Worm (Caenorhabditis elegans) whole organism, L4/young adult: Measurements from ENCODE around the gene F10E9.4.
A peak's percentile ranks its signal among the peaks of the same experiment; 100 is the strongest.
"Not testable (repeated sequence)": the region's sequence is repeated elsewhere in the genome, so short reads cannot be mapped to it uniquely, and the experiment has no call there.

Experiments
- W03F9.2 ChIP-seq: fragments of 150-350 bp; optimal IDR thresholded peaks from 2 replicates; lab custom pipeline; 2014; ENCODE audit warnings: missing biosample characterization, missing genetic modification characterization
- dao-5 ChIP-seq: sonication (generic microtip); optimal IDR thresholded peaks from 2 replicates; lab custom pipeline; 2016; ENCODE audit warnings: missing genotype, missing genetic modification characterization, moderate library complexity, missing compliant biosample characterization
- him-1 ChIP-seq: sonication (generic microtip); optimal IDR thresholded peaks from 2 replicates; lab custom pipeline; 2016; ENCODE audit warnings: missing genotype, missing genetic modification reagents, missing genetic modification characterization, missing compliant biosample characterization

Gene F10E9.4

DNA sequence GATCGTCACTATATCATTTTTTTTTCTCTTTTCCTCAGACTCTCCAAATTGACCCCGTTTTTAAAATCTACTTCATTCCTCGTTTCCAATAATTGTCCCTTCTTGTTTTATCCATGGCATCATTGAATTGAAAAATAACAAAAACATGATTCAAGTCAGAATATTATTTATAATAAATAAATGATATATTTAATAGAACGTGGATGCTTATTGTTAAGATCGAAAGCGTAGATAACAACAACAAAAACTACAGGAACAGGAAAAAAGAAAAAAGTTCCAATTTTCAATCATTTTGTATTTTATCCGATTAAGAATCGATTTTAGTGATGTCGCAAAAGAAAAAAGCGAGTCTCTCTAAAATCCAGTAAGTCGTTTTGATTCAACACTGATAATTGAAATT is 4.1 kb downstream of the F10E9.4 start, which contains the start of gene F10E9.2:
Gene F10E9.2, plus strand, starts transcription at position 301 of the 400 bp plus-strand sequence.
- no peak for TF ChIP-seq W03F9.2
- TF ChIP-seq dao-5 (tag; lab: Kevin White, UChicago) = no peak
- TF ChIP-seq him-1 (tag; lab: Kevin White, UChicago) = no peak

ce11 chrIII:8318488-8318887 is 10.2 kb downstream of the F10E9.4 start, which contains the start of gene sas-4:
TSS of gene sas-4 (minus strand) at chrIII:8318588.
- no peak for TF ChIP-seq W03F9.2
- no peak for TF ChIP-seq him-1 (tag; lab: Kevin White, UChicago)
- no peak for TF ChIP-seq dao-5 (tag; lab: Kevin White, UChicago)

DNA sequence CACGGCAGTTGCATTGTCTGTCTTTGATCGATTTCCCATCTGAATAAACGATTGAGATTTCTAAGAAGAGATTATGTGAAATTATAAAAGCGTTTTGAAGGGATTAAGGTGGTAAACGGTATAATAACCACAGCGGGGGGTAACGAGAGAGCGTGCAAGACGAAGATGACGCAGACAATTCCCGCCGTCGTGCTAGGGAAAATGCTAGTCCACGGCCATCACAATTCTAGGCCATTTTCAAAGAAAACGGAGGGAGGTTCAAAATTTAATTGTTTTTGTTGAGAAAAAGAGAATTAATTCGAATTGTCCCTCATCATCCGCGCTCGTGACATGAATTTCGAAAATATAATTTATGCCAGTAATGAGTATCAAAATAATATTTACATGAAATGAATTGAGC is 10.8 kb downstream of the F10E9.4 start, which contains the start of gene F10E9.11:
Gene F10E9.11, minus strand, starts transcription at position 161 of the 400 bp plus-strand sequence.
- peak; percentile 80 for TF ChIP-seq W03F9.2
- TF ChIP-seq him-1 (tag; lab: Kevin White, UChicago) = no peak

ce11 chrIII:8320183-8320582 is 11.8 kb downstream of the F10E9.4 start, which contains the start of gene F10E9.10:
TSS of gene F10E9.10 (minus strand) at chrIII:8320283.
- TF ChIP-seq W03F9.2 = no peak
- TF ChIP-seq dao-5 (tag; lab: Kevin White, UChicago) = no peak

DNA sequence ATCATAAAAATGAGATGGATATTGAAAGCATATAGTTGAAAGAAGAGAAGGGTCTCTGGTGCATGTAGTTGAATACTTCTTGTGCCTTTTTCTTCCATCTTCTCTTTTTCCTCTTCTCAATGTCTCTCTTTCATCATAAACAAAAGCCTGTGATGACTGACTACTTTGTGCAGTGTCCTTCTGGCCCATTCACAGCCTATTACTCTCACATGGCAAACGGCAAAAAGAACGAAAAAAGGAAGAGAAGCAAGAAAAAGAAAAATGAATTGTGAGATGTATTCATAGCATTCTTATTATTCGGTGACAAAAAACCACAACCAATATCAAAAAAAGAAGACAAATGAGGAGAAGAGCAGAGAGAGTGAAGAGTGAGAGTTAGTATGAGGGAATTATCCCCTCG is 12.9 kb downstream of the F10E9.4 start:
- TF ChIP-seq dao-5 (tag; lab: Kevin White, UChicago) (no peak), him-1 (tag; lab: Kevin White, UChicago) (no peak)

DNA sequence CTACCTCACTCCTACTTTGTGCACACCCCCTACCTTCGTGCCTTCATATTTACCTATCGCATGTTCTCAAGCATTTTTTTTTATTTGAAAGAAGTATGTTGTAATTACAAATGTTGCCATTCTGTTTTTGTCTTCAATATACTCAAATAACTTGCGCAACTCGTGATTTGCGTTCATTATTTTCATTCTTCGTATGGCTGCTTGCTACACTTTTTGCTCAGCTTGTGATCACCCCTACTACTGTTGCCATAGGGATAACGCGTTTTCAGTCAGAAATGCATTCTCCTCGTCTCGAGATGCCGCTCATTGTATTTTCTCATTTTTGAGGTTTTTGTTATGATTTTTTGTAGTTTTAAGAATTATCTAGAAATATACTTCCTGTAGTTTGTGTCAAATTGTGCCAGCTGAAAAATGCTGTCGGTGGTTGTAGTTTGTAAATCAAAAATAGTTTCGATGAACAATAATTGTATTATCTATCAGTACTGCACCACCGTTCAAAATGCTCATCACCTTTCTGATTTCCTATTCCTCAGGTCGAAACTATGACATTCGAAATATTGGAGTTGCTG is 14.4 kb downstream of the F10E9.4 start, which contains the start of gene F10E9.1:
Gene F10E9.1, plus strand, starts transcription at position 519 of the 569 bp plus-strand sequence.
- no peak for TF ChIP-seq him-1 (tag; lab: Kevin White, UChicago)
- TF ChIP-seq W03F9.2 = no peak
- no peak for TF ChIP-seq dao-5 (tag; lab: Kevin White, UChicago)

DNA sequence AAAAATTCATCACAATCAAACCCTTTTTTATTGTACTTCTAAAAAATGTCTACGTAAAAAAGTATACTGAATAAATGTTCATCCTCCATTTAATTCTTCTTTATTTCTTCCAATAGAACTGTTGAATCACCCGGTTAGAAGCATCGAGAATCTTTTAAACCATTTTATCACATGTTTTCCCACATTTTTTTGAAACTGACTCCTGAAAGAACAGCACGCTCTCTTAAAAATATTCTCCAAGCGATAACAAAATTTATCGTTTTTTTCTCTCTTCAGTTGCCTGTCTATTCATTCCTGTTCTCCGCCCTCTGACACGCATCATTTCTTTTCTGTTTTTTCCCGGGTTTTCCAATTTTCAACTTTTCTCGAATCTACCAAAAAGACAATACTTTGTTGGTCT is 16.1 kb downstream of the F10E9.4 start, which contains the start of gene F10E9.12:
Gene F10E9.12, plus strand, starts transcription at position 131 of the 400 bp plus-strand sequence.
- no peak for TF ChIP-seq W03F9.2
- TF ChIP-seq dao-5 (tag; lab: Kevin White, UChicago) = no peak
- TF ChIP-seq him-1 (tag; lab: Kevin White, UChicago) = no peak

ce11 chrIII:8325574-8326513 is 17.5 kb downstream of the F10E9.4 start, which contains the start of gene ZC262.13:
TSS of gene ZC262.13 (plus strand) at chrIII:8326214.
- TF ChIP-seq W03F9.2 = no peak
- TF ChIP-seq him-1 (tag; lab: Kevin White, UChicago) = no peak
- no peak for TF ChIP-seq dao-5 (tag; lab: Kevin White, UChicago)

DNA sequence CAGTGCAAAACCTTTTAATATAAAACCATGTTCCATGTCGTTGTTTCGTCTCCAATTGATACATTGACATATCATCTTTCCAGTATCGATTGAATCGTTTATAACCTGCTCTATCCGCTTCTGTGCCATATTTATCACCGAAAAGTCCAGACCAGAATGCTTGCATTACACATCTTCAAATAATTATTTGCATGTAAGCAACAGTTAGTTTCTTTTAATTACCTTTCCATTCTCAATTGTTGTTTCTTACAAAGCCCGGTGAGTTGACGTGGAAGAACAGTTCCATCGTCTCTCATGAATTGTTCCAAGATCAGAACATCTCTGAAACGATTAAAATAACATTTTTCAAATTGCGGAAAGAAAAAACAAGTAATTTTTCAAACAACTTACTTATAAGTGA is 22.9 kb downstream of the F10E9.4 start, which contains the start of gene iglr-2:
Gene iglr-2, minus strand, starts transcription at position 101 of the 400 bp plus-strand sequence.
- no peak for TF ChIP-seq him-1 (tag; lab: Kevin White, UChicago)
- no peak for TF ChIP-seq dao-5 (tag; lab: Kevin White, UChicago)
- no peak for TF ChIP-seq W03F9.2

DNA sequence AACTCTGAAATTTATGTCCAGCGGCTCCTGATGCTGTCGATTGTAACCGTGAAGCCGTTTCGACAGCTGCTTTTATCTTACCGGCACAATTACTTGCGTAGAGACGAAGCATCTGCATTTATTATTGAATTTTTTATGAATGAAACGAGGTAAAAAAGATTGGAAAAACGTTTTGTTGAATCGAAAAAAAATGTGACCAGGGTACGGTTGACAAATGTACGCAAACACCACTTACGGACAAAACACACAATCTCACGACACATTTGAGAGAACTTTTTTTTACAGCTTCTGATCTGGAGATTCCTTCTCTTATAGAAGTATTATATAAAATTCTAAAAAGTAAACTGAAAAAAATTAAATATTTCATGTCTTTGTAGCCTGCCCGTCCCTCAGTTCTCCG is 23.4 kb downstream of the F10E9.4 start, which contains the start of the genes mrps-18A and ZC262.2:
Gene mrps-18A, minus strand, starts transcription at position 141 of the 400 bp plus-strand sequence.
Gene ZC262.2, plus strand, starts transcription at position 284 of the 400 bp plus-strand sequence.
- TF ChIP-seq dao-5 (tag; lab: Kevin White, UChicago) = no peak
- TF ChIP-seq W03F9.2 = peak; percentile 19

- TF ChIP-seq W03F9.2 = no peak
- TF ChIP-seq dao-5 (tag; lab: Kevin White, UChicago) = no peak
Measured at ce11 chrIII:8334432-8334831, 26.1 kb downstream of the F10E9.4 start, which contains the start of gene ZC262.4. TSS of gene ZC262.4 (minus strand) at chrIII:8334532.

- not testable (repeated sequence) for TF ChIP-seq him-1 (tag; lab: Kevin White, UChicago); dao-5 (tag; lab: Kevin White, UChicago); W03F9.2
Measured at ce11 chrIII:8339372-8339771, 31.0 kb downstream of the F10E9.4 start, which contains the start of gene clc-28. TSS of gene clc-28 (minus strand) at chrIII:8339472.

DNA sequence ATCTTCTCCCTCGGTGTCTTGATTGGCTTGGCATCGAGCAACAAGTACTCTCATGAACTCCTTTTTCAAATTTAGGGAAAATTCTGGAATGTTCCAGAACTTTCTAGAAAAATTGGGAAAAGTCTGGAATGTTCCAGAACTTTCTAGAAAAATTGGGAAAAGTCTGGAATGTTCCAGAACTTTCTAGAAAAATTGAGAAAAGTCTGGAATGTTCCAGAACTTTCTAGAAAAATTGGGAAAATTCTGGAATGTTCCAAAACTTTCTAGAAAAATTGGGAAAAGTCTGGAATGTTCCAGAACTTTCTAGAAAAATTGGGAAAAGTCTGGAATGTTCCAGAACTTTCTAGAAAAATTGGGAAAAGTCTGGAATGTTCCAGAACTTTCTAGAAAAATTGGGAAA is 35.9 kb downstream of the F10E9.4 start, which contains the start of gene ZC262.7:
Gene ZC262.7, minus strand, starts transcription at position 54 of the 400 bp plus-strand sequence.
- TF ChIP-seq him-1 (tag; lab: Kevin White, UChicago); dao-5 (tag; lab: Kevin White, UChicago); W03F9.2: not testable (repeated sequence)
